Worm (Caenorhabditis elegans): ENCODE data around the gene exc-9.

- TF ChIP-seq ama-1 (optimal IDR thresholded peaks at IDR 0.05): no peak
- no peak for TF ChIP-seq nhr-11 (tag; optimal IDR thresholded peaks at IDR 0.05)
- no peak for TF ChIP-seq tbx-2 (tag; optimal IDR thresholded peaks at IDR 0.05)
- TF ChIP-seq pha-4 (tag; optimal IDR thresholded peaks at IDR 0.05): no peak
- TF ChIP-seq ceh-2 (tag; optimal IDR thresholded peaks at IDR 0.05): no peak
- no peak for TF ChIP-seq T23F11.4 (GFP tag; optimal IDR thresholded peaks at IDR 0.05)
- TF ChIP-seq gmeb-2 (tag; optimal IDR thresholded peaks at IDR 0.05): no peak
- no peak for TF ChIP-seq hlh-30 (tag; optimal IDR thresholded peaks at IDR 0.05; ENCODE audit: insufficient read depth)
- TF ChIP-seq odd-2 (tag; optimal IDR thresholded peaks at IDR 0.05): no peak
- no peak for TF ChIP-seq ceh-31 (tag; optimal IDR thresholded peaks at IDR 0.05)
- TF ChIP-seq ceh-24 (tag; optimal IDR thresholded peaks at IDR 0.05): no peak
- no peak for TF ChIP-seq unc-86 (tag; optimal IDR thresholded peaks at IDR 0.05)
- no peak for TF ChIP-seq elt-2 (tag; optimal IDR thresholded peaks at IDR 0.05)
- no peak for TF ChIP-seq sdc-2 (tag; optimal IDR thresholded peaks at IDR 0.05)
Observed at ce11 chrIV:7926102-7926840, 14.5 kb downstream of the exc-9 start, which contains the start of gene rps-2.

Data from whole organism, late embryonic.